Fruit fly (Drosophila melanogaster): ENCODE data around the gene CG31265.

dm6 chr3R:17120165-17120564, 7.8 kb upstream of the CG31265 start, which contains the start of gene CG34278:
- TF ChIP-seq CG7368 (GFP tag; optimal IDR thresholded peaks at IDR 0.05) (no peak), Eip78C (GFP tag) (no peak), Smox (GFP tag; optimal IDR thresholded peaks at IDR 0.05) (no peak), ss (GFP tag; optimal IDR thresholded peaks at IDR 0.05) (no peak), Lpt (GFP tag; optimal IDR thresholded peaks at IDR 0.05) (no peak), CG10669 (GFP tag; optimal IDR thresholded peaks at IDR 0.05) (no peak), CG15336 (GFP tag; IDR thresholded peaks at IDR 0.05) (no peak), Gug (GFP tag; IDR thresholded peaks at IDR 0.05) (no peak), Met (GFP tag; optimal IDR thresholded peaks at IDR 0.05) (no peak)

All from whole organism, prepupa.